Worm (Caenorhabditis elegans): Measurements from ENCODE around the gene hot-2.
A peak's percentile ranks its signal among the peaks of the same experiment; 100 is the strongest.

hot-2 gene

DNA sequence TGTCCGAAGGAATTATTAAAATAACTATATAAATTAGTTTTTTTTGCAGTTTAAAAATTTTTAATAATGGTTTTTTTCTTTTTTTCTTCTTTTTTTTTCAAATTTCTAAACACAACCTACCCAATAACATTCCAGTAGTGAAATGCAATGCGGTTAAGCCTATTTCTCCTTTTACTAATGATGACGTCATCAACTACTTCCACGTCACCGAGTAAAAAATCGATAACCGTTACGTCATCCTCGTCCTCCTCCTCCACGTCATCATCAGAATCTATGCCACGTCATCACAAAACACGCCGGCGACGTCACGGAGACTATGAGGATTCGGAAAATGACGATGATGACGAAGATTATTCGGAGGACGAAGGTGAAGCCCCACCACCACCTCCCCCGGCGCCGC is at the start of gene hot-2:
hot-2 (plus strand) TSS at position 134 of the 400 bp plus-strand sequence.
- no peak for TF ChIP-seq gmeb-2 (tag; optimal IDR thresholded peaks at IDR 0.05)
- TF ChIP-seq ceh-22 (tag; optimal IDR thresholded peaks at IDR 0.05) = no peak
- no peak for TF ChIP-seq unc-3 (GFP tag; conservative IDR thresholded peaks at IDR 0.05)
- no peak for TF ChIP-seq unc-3 (tag; optimal IDR thresholded peaks at IDR 0.05)
- TF ChIP-seq fkh-6 (tag; optimal IDR thresholded peaks at IDR 0.05) = no peak
- TF ChIP-seq elt-2 (tag; optimal IDR thresholded peaks at IDR 0.05) = no peak
- no peak for TF ChIP-seq elt-4 (tag; optimal IDR thresholded peaks at IDR 0.05)
- TF ChIP-seq tbx-7 (tag; optimal IDR thresholded peaks at IDR 0.05) = no peak
- no peak for TF ChIP-seq madf-2 (tag; optimal IDR thresholded peaks at IDR 0.05)
- TF ChIP-seq ahr-1 (tag; optimal IDR thresholded peaks at IDR 0.05) = no peak
- no peak for TF ChIP-seq pha-2 (tag; optimal IDR thresholded peaks at IDR 0.05)
- no peak for TF ChIP-seq nhr-232 (tag; optimal IDR thresholded peaks at IDR 0.05)
- no peak for TF ChIP-seq che-1 (tag; optimal IDR thresholded peaks at IDR 0.05)

DNA sequence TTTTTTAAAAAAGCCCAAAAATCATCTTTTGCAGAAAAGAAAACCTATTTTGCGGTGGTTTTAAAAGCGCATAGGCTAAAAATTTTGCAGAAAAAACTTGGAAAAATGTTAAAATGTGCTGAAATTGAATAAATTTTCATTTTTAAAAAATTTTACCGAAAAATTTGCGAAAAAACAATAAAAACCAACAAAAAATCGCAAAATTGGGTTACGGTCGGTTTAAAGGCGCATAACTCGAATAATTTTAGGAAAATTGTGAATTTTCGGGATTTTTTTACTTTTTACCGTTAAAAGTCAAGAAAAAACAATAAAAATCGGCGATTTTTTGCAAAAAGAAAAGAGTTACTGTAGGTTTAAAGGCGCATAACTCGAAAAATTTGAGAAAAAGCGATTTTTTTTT is 49.3 kb upstream of the hot-2 start:
- TF ChIP-seq hlh-30 (tag; optimal IDR thresholded peaks at IDR 0.05; ENCODE audit: insufficient read depth) (no peak), ttx-3 (tag; optimal IDR thresholded peaks at IDR 0.05) (no peak), tbx-7 (tag; optimal IDR thresholded peaks at IDR 0.05) (no peak), ets-4 (tag; optimal IDR thresholded peaks at IDR 0.05) (no peak)

ce11 chrV:19125812-19126211 is 48.7 kb upstream of the hot-2 start:
- TF ChIP-seq fax-1 (tag; optimal IDR thresholded peaks at IDR 0.05) (peak; percentile 50), pros-1 (tag; optimal IDR thresholded peaks at IDR 0.05) (no peak), ceh-6 (GFP tag; optimal IDR thresholded peaks at IDR 0.05) (peak; percentile 74), syd-9 (tag; optimal IDR thresholded peaks at IDR 0.05) (peak; percentile 55), ceh-19 (GFP tag; optimal IDR thresholded peaks at IDR 0.05) (peak; percentile 76), pax-1 (tag; optimal IDR thresholded peaks at IDR 0.05) (no peak), K09A11.1 (tag; optimal IDR thresholded peaks at IDR 0.05; ENCODE audit: insufficient read depth) (peak; percentile 57), odd-2 (tag; optimal IDR thresholded peaks at IDR 0.05) (no peak), sox-2 (GFP tag; IDR thresholded peaks at IDR 0.05) (peak; percentile 54), dve-1 (tag; optimal IDR thresholded peaks at IDR 0.05) (peak; percentile 38), hlh-6 (tag; optimal IDR thresholded peaks at IDR 0.05) (peak; percentile 66), Y22D7AL.16 (tag; optimal IDR thresholded peaks at IDR 0.05) (peak; percentile 64), lim-6 (tag; optimal IDR thresholded peaks at IDR 0.05) (no peak), unc-3 (GFP tag; conservative IDR thresholded peaks at IDR 0.05) (peak; percentile 76; the same call in 1 of the 2 replicates), unc-3 (tag; optimal IDR thresholded peaks at IDR 0.05) (peak; percentile 42), ceh-18 (tag; optimal IDR thresholded peaks at IDR 0.05) (peak; percentile 44), eyg-1 (tag; optimal IDR thresholded peaks at IDR 0.05) (peak; percentile 43), ceh-48 (tag; optimal IDR thresholded peaks at IDR 0.05) (peak; percentile 69), madf-2 (tag; optimal IDR thresholded peaks at IDR 0.05) (peak; percentile 63), ceh-22 (tag; optimal IDR thresholded peaks at IDR 0.05) (no peak), sox-4 (tag; optimal IDR thresholded peaks at IDR 0.05) (peak; percentile 65), C38D4.7 (GFP tag; optimal IDR thresholded peaks at IDR 0.05) (peak; percentile 75), ztf-16 (tag; optimal IDR thresholded peaks at IDR 0.05) (peak; percentile 37), nfya-1 (tag; optimal IDR thresholded peaks at IDR 0.05) (peak; percentile 53), mec-3 (tag; optimal IDR thresholded peaks at IDR 0.05; ENCODE audit: borderline replicate concordance) (no peak), elt-4 (tag; optimal IDR thresholded peaks at IDR 0.05) (no peak), tbx-2 (tag; optimal IDR thresholded peaks at IDR 0.05) (peak; percentile 48), hlh-30 (tag; optimal IDR thresholded peaks at IDR 0.05; ENCODE audit: insufficient read depth) (peak; percentile 81), hlh-15 (tag; optimal IDR thresholded peaks at IDR 0.05) (peak; percentile 17), ceh-31 (tag; optimal IDR thresholded peaks at IDR 0.05) (peak; percentile 43), F13H6.1 (tag; optimal IDR thresholded peaks at IDR 0.05) (no peak), pqm-1 (tag; optimal IDR thresholded peaks at IDR 0.05) (peak; percentile 13), ceh-9 (tag; optimal IDR thresholded peaks at IDR 0.05) (peak; percentile 56), ceh-34 (tag; optimal IDR thresholded peaks at IDR 0.05) (peak; percentile 21), sdc-2 (tag; optimal IDR thresholded peaks at IDR 0.05) (peak; percentile 53), nhr-232 (tag; optimal IDR thresholded peaks at IDR 0.05) (peak; percentile 51), ama-1 (optimal IDR thresholded peaks at IDR 0.05) (no peak), unc-42 (tag; optimal IDR thresholded peaks at IDR 0.05) (peak; percentile 13), gmeb-2 (tag; optimal IDR thresholded peaks at IDR 0.05) (peak; percentile 66), dmd-4 (tag; optimal IDR thresholded peaks at IDR 0.05; ENCODE audit: borderline replicate concordance) (no peak), ceh-2 (tag; optimal IDR thresholded peaks at IDR 0.05) (peak; percentile 30)

Data from whole organism, late embryonic.